Worm (Caenorhabditis elegans) whole organism, L1 larva: ENCODE measurements around the gene F13B6.1.

ENCODE experiments used
- aly-2 ChIP-seq: fragments of 150-350 bp; optimal IDR thresholded peaks from 2 replicates; lab custom pipeline; 2014; ENCODE audit warnings: missing biosample characterization, missing genetic modification characterization
- ceh-82 ChIP-seq, 3 experiments: fragments of 150-350 bp in 1 of 3; sonication (generic microtip) in 2 of 3; optimal IDR thresholded peaks; 2 replicates each; lab custom pipeline; 2014 to 2017; ENCODE audit warnings: missing biosample characterization in 3 of 3, missing genetic modification characterization in 3 of 3
- fkh-8 ChIP-seq: sonication (generic microtip); optimal IDR thresholded peaks from 2 replicates; lab custom pipeline; 2016; ENCODE audit warnings: mild to moderate bottlenecking, missing genetic modification characterization, missing compliant biosample characterization
- lin-13 ChIP-seq: fragments of 150-350 bp; optimal IDR thresholded peaks from 2 replicates; lab custom pipeline; 2014; ENCODE audit warnings: missing biosample characterization, missing genetic modification reagents, missing genetic modification characterization
- tbx-2 ChIP-seq: sonication (generic microtip); optimal IDR thresholded peaks from 2 replicates; lab custom pipeline; 2016; ENCODE audit warnings: missing genetic modification characterization, missing compliant biosample characterization

ce11 chrIV:7413573-7413972 lies 42.8 kb upstream of the F13B6.1 start:
- TF ChIP-seq ceh-82 (tag; optimal IDR thresholded peaks at IDR 0.05; lab: Kevin White, UChicago) = no peak
- no peak for TF ChIP-seq lin-13 (GFP tag; lab: Kevin White, UChicago)
- TF ChIP-seq aly-2 = no peak
- TF ChIP-seq fkh-8 = no peak
- no peak for TF ChIP-seq tbx-2 (tag; lab: Kevin White, UChicago)
